Fruit fly (Drosophila melanogaster) whole organism, adult: ENCODE data around the gene CG12003.

ENCODE experiments used
- CG11617 ChIP-seq: fragments of 200-800 bp; sonication (Bioruptor generic); optimal IDR thresholded peaks from 2 replicates; lab custom pipeline; 2017; ENCODE audit warnings: mild to moderate bottlenecking, missing biosample characterization, missing genetic modification reagents, missing genetic modification characterization
- CG12768 ChIP-seq: fragments of 200-800 bp; sonication (Bioruptor generic); optimal IDR thresholded peaks from 2 replicates; lab custom pipeline; 2017; ENCODE audit warnings: missing biosample characterization, missing genetic modification characterization, mild to moderate bottlenecking, moderate library complexity, missing genetic modification reagents
- CG33017 ChIP-seq: fragments of 200-800 bp; sonication (Bioruptor generic); optimal IDR thresholded peaks from 2 replicates; lab custom pipeline; 2018; ENCODE audit warnings: missing biosample characterization, mild to moderate bottlenecking, missing genetic modification characterization, moderate library complexity
- CG5204 ChIP-seq: fragments of 200-800 bp; sonication (Bioruptor generic); optimal IDR thresholded peaks from 2 replicates; lab custom pipeline; 2016; ENCODE audit warnings: missing biosample characterization, missing genetic modification characterization
- CG7045 ChIP-seq: fragments of 200-800 bp; sonication (Bioruptor generic); optimal IDR thresholded peaks from 2 replicates; lab custom pipeline; 2017; ENCODE audit warnings: missing biosample characterization, mild to moderate bottlenecking, missing genetic modification characterization
- Clk ChIP-seq: fragments of 200-800 bp; sonication (Bioruptor generic); optimal IDR thresholded peaks from 2 replicates; lab custom pipeline; 2017; ENCODE audit warnings: missing biosample characterization, missing genetic modification characterization
- Crg-1 ChIP-seq: fragments of 200-800 bp; sonication (Bioruptor generic); optimal IDR thresholded peaks from 2 replicates; lab custom pipeline; 2016; ENCODE audit warnings: missing biosample characterization, missing genetic modification characterization
- Hr96 ChIP-seq: fragments of 200-800 bp; sonication (Bioruptor generic); optimal IDR thresholded peaks from 2 replicates; lab custom pipeline; 2016; ENCODE audit warnings: missing biosample characterization, missing genetic modification characterization
- cnc ChIP-seq, 2 experiments: fragments of >200 bp; optimal IDR thresholded peaks; 2 replicates each; lab custom pipeline; 2017
- kay ChIP-seq: fragments of 200-800 bp; sonication (Bioruptor generic); peaks from one replicate; lab custom pipeline; 2016; ENCODE audit warnings: missing biosample characterization, missing genetic modification characterization, borderline replicate concordance
- ovo ChIP-seq: fragments of 200-800 bp; sonication (Bioruptor generic); optimal IDR thresholded peaks from 2 replicates; lab custom pipeline; 2016; ENCODE audit warnings: missing biosample characterization, missing genetic modification characterization
- tj ChIP-seq: fragments of 200-800 bp; sonication (Bioruptor generic); optimal IDR thresholded peaks from 3 replicates; lab custom pipeline; 2017; ENCODE audit warnings: missing biosample characterization, mild to moderate bottlenecking, missing genetic modification characterization, moderate library complexity
- toe ChIP-seq: fragments of 200-800 bp; sonication (Bioruptor generic); optimal IDR thresholded peaks from 2 replicates; lab custom pipeline; 2016; ENCODE audit warnings: missing biosample characterization, missing genetic modification characterization

dm6 chr3L:1550914-1551313 lies 14.3 kb upstream of the CG12003 start:
- no peak for TF ChIP-seq Hr96 (GFP tag; lab: Kevin White, UChicago)
- TF ChIP-seq tj (GFP tag; lab: Kevin White, UChicago) = no peak
- TF ChIP-seq CG12768 = no peak
- no peak for TF ChIP-seq CG7045 (GFP tag; lab: Kevin White, UChicago)
- no peak for TF ChIP-seq kay (GFP tag; lab: Kevin White, UChicago)
- no peak for TF ChIP-seq CG11617
- no peak for TF ChIP-seq CG33017 (tag; lab: Kevin White, UChicago)
- no peak for TF ChIP-seq toe (GFP tag; lab: Kevin White, UChicago)
- TF ChIP-seq ovo (GFP tag; lab: Kevin White, UChicago) = no peak
- no peak for TF ChIP-seq cnc (optimal IDR thresholded peaks at IDR 0.05; lab: Kevin White, UChicago)
- no peak for TF ChIP-seq CG5204 (GFP tag; lab: Kevin White, UChicago)
- no peak for TF ChIP-seq Crg-1
- no peak for TF ChIP-seq Clk (GFP tag; lab: Kevin White, UChicago)
